Fruit fly (Drosophila melanogaster) whole organism, wandering third instar larva: ENCODE measurements around the gene mthl7.

ENCODE experiments used
- Abd-B ChIP-seq: fragments of >200 bp; optimal IDR thresholded peaks from 2 replicates; lab custom pipeline; 2017; ENCODE audit warnings: missing biosample characterization, missing genetic modification characterization
- CG32264 ChIP-seq: fragments of 200-800 bp; sonication (Bioruptor generic); optimal IDR thresholded peaks from 2 replicates; lab custom pipeline; 2016; ENCODE audit warnings: missing biosample characterization, missing genetic modification characterization
- CG9705 ChIP-seq: fragments of 200-800 bp; sonication (Bioruptor generic); optimal IDR thresholded peaks from 2 replicates; lab custom pipeline; 2018; ENCODE audit warnings: missing biosample characterization, mild to moderate bottlenecking, missing genetic modification characterization
- CrebA ChIP-seq: fragments of 200-800 bp; sonication (Bioruptor generic); optimal IDR thresholded peaks from 2 replicates; lab custom pipeline; 2016; ENCODE audit warnings: missing biosample characterization, mild to moderate bottlenecking, missing genetic modification characterization, borderline replicate concordance
- Dfd ChIP-seq: fragments of >200 bp; optimal IDR thresholded peaks from 2 replicates; lab custom pipeline; 2017; ENCODE audit warnings: missing biosample characterization, missing genetic modification characterization
- Dif ChIP-seq: fragments of 200-275, 200-300 bp; sonication (Bioruptor generic); optimal IDR thresholded peaks from 2 replicates; lab custom pipeline; 2018; ENCODE audit warnings: missing biosample characterization, missing genetic modification characterization; ENCODE audit not compliant: partially characterized antibody
- GATAd ChIP-seq: sonication (Bioruptor generic); optimal IDR thresholded peaks from 2 replicates; lab custom pipeline; 2016; ENCODE audit warnings: missing biosample characterization, missing genetic modification characterization
- HLH106 ChIP-seq: fragments of 200-800 bp; optimal IDR thresholded peaks from 3 replicates; lab custom pipeline; 2019; ENCODE audit warnings: missing biosample characterization, mild to moderate bottlenecking, missing genetic modification characterization, moderate library complexity
- Hnf4 ChIP-seq: fragments of 200-800 bp; sonication (Bioruptor generic); optimal IDR thresholded peaks from 2 replicates; lab custom pipeline; 2016; ENCODE audit warnings: missing biosample characterization, mild to moderate bottlenecking, missing genetic modification characterization
- Hr78 ChIP-seq: fragments of >200 bp; optimal IDR thresholded peaks from 2 replicates; lab custom pipeline; 2017; ENCODE audit warnings: missing biosample characterization, missing genetic modification characterization
- Hr83 ChIP-seq: fragments of 200-300 bp; sonication (Bioruptor generic); optimal IDR thresholded peaks from 2 replicates; lab custom pipeline; 2016; ENCODE audit warnings: missing biosample characterization, mild to moderate bottlenecking, missing genetic modification characterization, moderate library complexity; ENCODE audit not compliant: poor library complexity, severe bottlenecking
- Jra ChIP-seq: sonication (Bioruptor generic); optimal IDR thresholded peaks from 2 replicates; lab custom pipeline; 2016; ENCODE audit warnings: missing biosample characterization, missing genetic modification characterization
- Mio ChIP-seq: sonication (Bioruptor generic); optimal IDR thresholded peaks from 2 replicates; lab custom pipeline; 2016; ENCODE audit warnings: missing biosample characterization, missing genetic modification characterization
- Myc ChIP-seq: fragments of >200 bp; optimal IDR thresholded peaks from 2 replicates; lab custom pipeline; 2017
- N ChIP-seq: fragments of >200 bp; optimal IDR thresholded peaks from 2 replicates; lab custom pipeline; 2018; ENCODE audit warnings: missing biosample characterization, missing external identifiers, missing genetic modification characterization
- OdsH ChIP-seq: fragments of 200-800 bp; sonication (Bioruptor generic); optimal IDR thresholded peaks from 2 replicates; lab custom pipeline; 2016; ENCODE audit warnings: missing biosample characterization, mild to moderate bottlenecking, missing genetic modification characterization
- Rel ChIP-seq, 2 experiments: fragments of 200-800 bp; sonication (Bioruptor generic) in 1 of 2; optimal IDR thresholded peaks; 2 replicates in 1 of 2; 3 replicates in 1 of 2; lab custom pipeline; 2016 to 2019; ENCODE audit warnings: mild to moderate bottlenecking in 2 of 2, missing biosample characterization in 2 of 2, missing genetic modification characterization in 2 of 2, moderate library complexity in 1 of 2
- Sp1 ChIP-seq: fragments of 200-800 bp; sonication (Bioruptor generic); optimal IDR thresholded peaks from 3 replicates; lab custom pipeline; 2019; ENCODE audit warnings: missing biosample characterization, mild to moderate bottlenecking, missing genetic modification characterization, moderate library complexity
- Vsx2 ChIP-seq: fragments of 200-300, 225-300 bp; sonication (Bioruptor generic); optimal IDR thresholded peaks from 2 replicates; lab custom pipeline; 2018; ENCODE audit warnings: missing biosample characterization, missing genetic modification characterization; ENCODE audit not compliant: partially characterized antibody
- br ChIP-seq: fragments of 200-800 bp; sonication (Bioruptor generic); optimal IDR thresholded peaks from 2 replicates; lab custom pipeline; 2016; ENCODE audit warnings: missing biosample characterization, missing genetic modification characterization
- brk ChIP-seq: fragments of 200-800 bp; sonication (Bioruptor generic); optimal IDR thresholded peaks from 2 replicates; lab custom pipeline; 2016; ENCODE audit warnings: missing biosample characterization, mild to moderate bottlenecking, missing genetic modification characterization
- dl ChIP-seq, 2 experiments: fragments of 175-275, 200-275 bp in 1 of 2; fragments of 200-275 bp in 1 of 2; sonication (Bioruptor generic); optimal IDR thresholded peaks; lab custom pipeline; 2018; ENCODE audit warnings: mild to moderate bottlenecking in 2 of 2, missing biosample characterization in 2 of 2, missing genetic modification characterization in 2 of 2, moderate library complexity in 2 of 2; ENCODE audit not compliant: partially characterized antibody in 2 of 2, insufficient read depth in 1 of 2
- dmrt93B ChIP-seq: fragments of 200-800 bp; sonication (Bioruptor generic); optimal IDR thresholded peaks from 2 replicates; lab custom pipeline; 2018; ENCODE audit warnings: missing biosample characterization, mild to moderate bottlenecking, missing genetic modification characterization
- dsf ChIP-seq: sonication (Bioruptor generic); optimal IDR thresholded peaks from 2 replicates; lab custom pipeline; 2016; ENCODE audit warnings: missing biosample characterization, missing genetic modification characterization, borderline replicate concordance
- ey ChIP-seq: fragments of 200-800 bp; sonication (Bioruptor generic); optimal IDR thresholded peaks from 2 replicates; lab custom pipeline; 2016; ENCODE audit warnings: missing biosample characterization, missing genetic modification characterization
- foxo ChIP-seq, 2 experiments: fragments of 200-800 bp; sonication (Bioruptor generic); optimal IDR thresholded peaks; 2 replicates in 1 of 2; 3 replicates in 1 of 2; lab custom pipeline; 2016 to 2017; ENCODE audit warnings: missing biosample characterization in 2 of 2, missing genetic modification characterization in 2 of 2
- fru ChIP-seq: fragments of 200-800 bp; sonication (Bioruptor generic); optimal IDR thresholded peaks from 3 replicates; lab custom pipeline; 2016; ENCODE audit warnings: missing biosample characterization, mild to moderate bottlenecking, missing genetic modification characterization
- h ChIP-seq: fragments of 200-800 bp; sonication (Bioruptor generic); optimal IDR thresholded peaks from 3 replicates; lab custom pipeline; 2016; ENCODE audit warnings: missing biosample characterization, mild to moderate bottlenecking, missing genetic modification characterization
- jim ChIP-seq: fragments of 175-275, 200-325 bp; sonication (Bioruptor generic); optimal IDR thresholded peaks from 2 replicates; lab custom pipeline; 2016; ENCODE audit warnings: missing biosample characterization, mild to moderate bottlenecking, missing genetic modification characterization
- lola ChIP-seq: fragments of >200 bp; optimal IDR thresholded peaks from 2 replicates; lab custom pipeline; 2017; ENCODE audit warnings: missing biosample characterization, missing genetic modification characterization
- pan ChIP-seq: fragments of >200 bp; optimal IDR thresholded peaks from 2 replicates; lab custom pipeline; 2017
- psq ChIP-seq: fragments of 200-800 bp; sonication (Bioruptor generic); optimal IDR thresholded peaks from 3 replicates; lab custom pipeline; 2017; ENCODE audit warnings: missing biosample characterization, mild to moderate bottlenecking, missing genetic modification characterization, moderate library complexity
- rgr ChIP-seq: fragments of 200-800 bp; sonication (Bioruptor generic); optimal IDR thresholded peaks from 3 replicates; lab custom pipeline; 2016; ENCODE audit warnings: missing biosample characterization, mild to moderate bottlenecking, missing genetic modification characterization
- sage ChIP-seq: fragments of 200-800 bp; sonication (Bioruptor generic); optimal IDR thresholded peaks from 2 replicates; lab custom pipeline; 2016; ENCODE audit warnings: missing biosample characterization, mild to moderate bottlenecking, missing genetic modification characterization
- sv ChIP-seq: fragments of 200-800 bp; sonication (Bioruptor generic); optimal IDR thresholded peaks from 3 replicates; lab custom pipeline; 2016; ENCODE audit warnings: missing biosample characterization, missing genetic modification characterization
- tai ChIP-seq: sonication (Bioruptor generic); optimal IDR thresholded peaks from 2 replicates; lab custom pipeline; 2016; ENCODE audit warnings: missing biosample characterization, missing genetic modification characterization
- usp ChIP-seq: fragments of >200 bp; optimal IDR thresholded peaks from 2 replicates; lab custom pipeline; 2017; ENCODE audit warnings: missing biosample characterization, missing genetic modification characterization
- woc ChIP-seq: sonication (Bioruptor generic); optimal IDR thresholded peaks from 2 replicates; lab custom pipeline; 2016; ENCODE audit warnings: missing biosample characterization, mild to moderate bottlenecking, missing genetic modification characterization

Gene mthl7

DNA sequence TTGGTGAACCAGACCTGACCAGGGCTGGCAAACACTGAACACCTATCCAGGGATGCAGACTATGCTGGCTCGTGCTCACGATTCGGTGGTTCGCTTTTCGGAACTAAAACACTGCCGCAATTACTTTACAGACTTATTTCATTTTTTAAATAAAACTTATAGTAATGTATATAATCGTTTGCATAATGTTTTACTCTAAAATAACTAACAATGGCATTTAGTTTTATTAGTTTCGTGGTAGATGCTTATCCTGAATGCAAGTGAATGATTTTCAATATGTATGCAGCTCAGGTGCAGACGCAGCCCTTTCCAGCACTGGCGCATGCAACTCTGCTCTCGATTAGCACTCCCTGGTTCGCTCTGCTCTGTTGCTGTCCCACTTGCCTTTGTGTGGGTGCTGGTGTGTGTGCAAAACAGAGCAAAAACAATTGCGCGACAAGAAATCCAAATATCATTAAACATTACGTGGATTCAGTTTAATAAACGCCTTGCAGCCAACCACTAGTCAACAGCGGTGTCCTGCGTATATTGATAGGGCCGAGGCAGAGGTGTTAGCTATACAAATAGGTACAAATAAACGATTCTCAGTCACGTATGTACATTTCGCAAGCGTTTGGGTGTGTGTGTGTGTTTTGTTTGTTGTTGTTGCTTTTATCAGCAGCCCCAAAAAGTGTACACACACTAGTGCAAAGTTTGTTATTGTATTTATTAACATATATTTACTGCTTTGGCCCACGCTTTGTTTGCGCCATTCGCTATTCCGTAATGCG is 6.5 kb upstream of the mthl7 start, which contains the start of the genes ERR and Atg18a:
Gene ERR, minus strand, starts transcription at position 45 of the 770 bp plus-strand sequence.
Gene Atg18a, plus strand, starts transcription at position 231 of the 770 bp plus-strand sequence.
- TF ChIP-seq h (GFP tag; lab: Kevin White, UChicago) (peak; percentile 91), Myc (lab: Kevin White, UChicago) (peak; percentile 49), Abd-B (GFP tag; lab: Kevin White, UChicago) (no peak), OdsH (peak; percentile 85), CG32264 (peak; percentile 29), lola (GFP tag; lab: Kevin White, UChicago) (no peak), dsf (peak; percentile 86), tai (GFP tag; lab: Kevin White, UChicago) (no peak), rgr (GFP tag; lab: Kevin White, UChicago) (peak; percentile 87), psq (GFP tag; lab: Kevin White, UChicago) (peak; percentile 76), Hr83 (peak; percentile 88), Rel (GFP tag; optimal IDR thresholded peaks at IDR 0.05; lab: Kevin White, UChicago) (peak; percentile 49), Rel (tag; optimal IDR thresholded peaks at IDR 0.05; lab: Kevin White, UChicago) (peak; percentile 69), foxo (GFP tag; optimal IDR thresholded peaks at IDR 0.05; lab: Kevin White, UChicago) (peak in 1 of 2 experiments; percentile 92), CrebA (no peak), HLH106 (tag; lab: Kevin White, UChicago) (peak; percentile 93), woc (peak; percentile 91), ey (GFP tag; lab: Kevin White, UChicago) (peak; percentile 84), brk (GFP tag; lab: Kevin White, UChicago) (no peak), GATAd (GFP tag; lab: Kevin White, UChicago) (peak; percentile 74), Sp1 (GFP tag; lab: Kevin White, UChicago) (peak; percentile 86), Jra (peak; percentile 88), Hr78 (no peak), sv (GFP tag; lab: Kevin White, UChicago) (peak; percentile 90), N (GFP tag; lab: Kevin White, UChicago) (peak; percentile 63), Hnf4 (GFP tag; lab: Kevin White, UChicago) (peak; percentile 90), sage (peak; percentile 50), Dif (GFP tag; lab: Kevin White, UChicago) (peak; percentile 5), pan (lab: Kevin White, UChicago) (no peak), Dfd (GFP tag; lab: Kevin White, UChicago) (no peak), Mio (GFP tag; lab: Kevin White, UChicago) (peak; percentile 35), Vsx2 (no peak), dl (GFP tag; optimal IDR thresholded peaks at IDR 0.05; lab: Kevin White, UChicago; ENCODE audit: insufficient read depth in 1 of 2, partially characterized antibody in 2 of 2) (no peak), jim (GFP tag; lab: Kevin White, UChicago) (peak; percentile 36), dmrt93B (GFP tag; lab: Kevin White, UChicago) (peak; percentile 91), CG9705 (peak; percentile 85), usp (GFP tag; lab: Kevin White, UChicago) (no peak), br (GFP tag; lab: Kevin White, UChicago) (peak; percentile 80), fru (GFP tag; lab: Kevin White, UChicago) (peak; percentile 87)
